Worm (Caenorhabditis elegans) whole organism, late embryonic: ENCODE results near the gene ncx-8.

ENCODE experiments used
- F13H6.1 ChIP-seq: sonication (generic microtip); optimal IDR thresholded peaks from 2 replicates; lab custom pipeline; 2016; ENCODE audit warnings: missing genetic modification characterization, missing compliant biosample characterization
- T23F11.4 ChIP-seq: fragments of 200-800 bp; sonication (Bioruptor generic); optimal IDR thresholded peaks from 2 replicates; lab custom pipeline; 2018; ENCODE audit warnings: mild to moderate bottlenecking, missing genetic modification characterization, missing compliant biosample characterization
- ama-1 ChIP-seq: fragments of 150-350 bp; optimal IDR thresholded peaks from 2 replicates; lab custom pipeline; 2014
- ceh-9 ChIP-seq: sonication (generic microtip); optimal IDR thresholded peaks from 2 replicates; lab custom pipeline; 2016; ENCODE audit warnings: mild to moderate bottlenecking, missing genetic modification characterization, inconsistent platforms, missing compliant biosample characterization
- dve-1 ChIP-seq: sonication (generic microtip); optimal IDR thresholded peaks from 2 replicates; lab custom pipeline; 2017; ENCODE audit warnings: antibody characterized with exemption, mild to moderate bottlenecking, missing genetic modification characterization, missing compliant biosample characterization
- mec-3 ChIP-seq: sonication (generic microtip); optimal IDR thresholded peaks from 2 replicates; lab custom pipeline; 2016; ENCODE audit warnings: borderline replicate concordance, missing genetic modification characterization, missing compliant biosample characterization
- nhr-11 ChIP-seq: fragments of 150-350 bp; optimal IDR thresholded peaks from 2 replicates; lab custom pipeline; 2014; ENCODE audit warnings: missing biosample characterization, missing genetic modification characterization
- pqm-1 ChIP-seq: sonication (generic microtip); optimal IDR thresholded peaks from 2 replicates; lab custom pipeline; 2016; ENCODE audit warnings: missing genetic modification characterization, missing compliant biosample characterization
- pros-1 ChIP-seq: fragments of 150-350 bp; optimal IDR thresholded peaks from 2 replicates; lab custom pipeline; 2014; ENCODE audit warnings: missing biosample characterization, missing genetic modification reagents, missing genetic modification characterization
- ref-2 ChIP-seq: sonication (generic microtip); optimal IDR thresholded peaks from 2 replicates; lab custom pipeline; 2016; ENCODE audit warnings: missing genetic modification characterization, missing compliant biosample characterization
- sdc-2 ChIP-seq: sonication (generic microtip); optimal IDR thresholded peaks from 2 replicates; lab custom pipeline; 2016; ENCODE audit warnings: missing genotype, missing genetic modification characterization, missing compliant biosample characterization
- tbx-2 ChIP-seq: sonication (generic microtip); optimal IDR thresholded peaks from 2 replicates; lab custom pipeline; 2016; ENCODE audit warnings: missing genetic modification characterization, missing compliant biosample characterization

- TF ChIP-seq ama-1 (lab: Kevin White, UChicago) (no peak), ref-2 (tag; lab: Kevin White, UChicago) (no peak), nhr-11 (tag; lab: Kevin White, UChicago) (no peak), tbx-2 (tag; lab: Kevin White, UChicago) (no peak), pqm-1 (tag; lab: Kevin White, UChicago) (no peak), dve-1 (tag; lab: Kevin White, UChicago) (no peak), ceh-9 (tag; lab: Kevin White, UChicago) (no peak), sdc-2 (tag; lab: Kevin White, UChicago) (no peak), F13H6.1 (tag; lab: Kevin White, UChicago) (no peak), pros-1 (tag; lab: Kevin White, UChicago) (no peak), T23F11.4 (GFP tag; lab: Kevin White, UChicago) (no peak), mec-3 (tag; lab: Kevin White, UChicago) (no peak)
These were observed 39.4 kb upstream of the ncx-8 start for ce11 chrV:5026438-5026837.
